Fruit fly (Drosophila melanogaster) whole organism, embryonic: ENCODE results near the gene Svil.

Source experiments
- B-H2 ChIP-seq: fragments of 200-800 bp; sonication (Bioruptor generic); optimal IDR thresholded peaks from 2 replicates; lab custom pipeline; 2018; ENCODE audit warnings: missing biosample characterization, mild to moderate bottlenecking, missing genetic modification characterization
- CG10147 ChIP-seq: fragments of 200-800 bp; sonication (Bioruptor generic); optimal IDR thresholded peaks from 2 replicates; lab custom pipeline; 2019; ENCODE audit warnings: missing biosample characterization, mild to moderate bottlenecking, missing genetic modification characterization, moderate library complexity
- CG10209 ChIP-seq: fragments of 200-800 bp; sonication (Bioruptor generic); optimal IDR thresholded peaks from 3 replicates; lab custom pipeline; 2017; ENCODE audit warnings: missing biosample characterization, mild to moderate bottlenecking, missing genetic modification characterization, missing genetic modification reagents
- CG1024 ChIP-seq: fragments of 200-800 bp; sonication (Bioruptor generic); IDR thresholded peaks from 2 replicates; pipeline ENCODE4 v1.3.6; 2022; ENCODE audit warnings: missing biosample characterization, missing genetic modification characterization
- CG11093 ChIP-seq: fragments of 200-800 bp; sonication (Bioruptor generic); IDR thresholded peaks from 3 replicates; pipeline ENCODE4 v1.3.6; 2022; ENCODE audit warnings: missing biosample characterization, missing genetic modification characterization
- CG15269 ChIP-seq: fragments of 200-800 bp; sonication (Bioruptor generic); optimal IDR thresholded peaks from 2 replicates; lab custom pipeline; 2018; ENCODE audit warnings: missing biosample characterization, mild to moderate bottlenecking, missing genetic modification characterization, moderate library complexity
- CG16863 ChIP-seq: fragments of 200-800 bp; sonication (Bioruptor generic); optimal IDR thresholded peaks from 3 replicates; lab custom pipeline; 2016; ENCODE audit warnings: missing biosample characterization, missing genetic modification characterization
- CG17612 ChIP-seq: fragments of 200-800 bp; sonication (Bioruptor generic); IDR thresholded peaks from 2 replicates; pipeline ENCODE4 v1.3.6; 2022; ENCODE audit warnings: missing biosample characterization, missing genetic modification characterization
- CG1792 ChIP-seq: fragments of 200-800 bp; sonication (Bioruptor generic); optimal IDR thresholded peaks from 2 replicates; lab custom pipeline; 2016; ENCODE audit warnings: missing biosample characterization, missing genetic modification characterization
- CG2116 ChIP-seq: fragments of 200-800 bp; sonication (Bioruptor generic); optimal IDR thresholded peaks from 3 replicates; lab custom pipeline; 2018; ENCODE audit warnings: missing biosample characterization, mild to moderate bottlenecking, missing genetic modification characterization
- CG2678 ChIP-seq: fragments of 200-800 bp; sonication (Bioruptor generic); optimal IDR thresholded peaks from 3 replicates; lab custom pipeline; 2019; ENCODE audit warnings: missing biosample characterization, mild to moderate bottlenecking, missing genetic modification characterization, moderate library complexity
- CG31441 ChIP-seq: fragments of 200-800 bp; sonication (Bioruptor generic); IDR thresholded peaks from 2 replicates; pipeline ENCODE4 v1.3.6; 2022; ENCODE audit warnings: missing biosample characterization, missing genetic modification characterization
- CG3163 ChIP-seq: fragments of 200-800 bp; sonication (Bioruptor generic); optimal IDR thresholded peaks from 3 replicates; lab custom pipeline; 2016; ENCODE audit warnings: missing biosample characterization, missing genetic modification characterization
- CG3281 ChIP-seq: fragments of 200-800 bp; sonication (Bioruptor generic); optimal IDR thresholded peaks from 3 replicates; lab custom pipeline; 2017; ENCODE audit warnings: missing biosample characterization, mild to moderate bottlenecking, missing genetic modification characterization
- CG3407 ChIP-seq: fragments of 200-800 bp; sonication (Bioruptor generic); optimal IDR thresholded peaks from 2 replicates; lab custom pipeline; 2018; ENCODE audit warnings: missing biosample characterization, mild to moderate bottlenecking, missing genetic modification characterization
- CG34224 ChIP-seq: fragments of 200-800 bp; sonication (Bioruptor generic); IDR thresholded peaks from 3 replicates; pipeline ENCODE4 v1.3.6; 2022; ENCODE audit warnings: missing biosample characterization, missing genetic modification characterization; ENCODE audit not compliant: partially characterized antibody
- CG3995 ChIP-seq: fragments of 200-800 bp; sonication (Bioruptor generic); optimal IDR thresholded peaks from 3 replicates; lab custom pipeline; 2016; ENCODE audit warnings: missing biosample characterization, missing genetic modification characterization
- CG4730 ChIP-seq: fragments of 200-800 bp; sonication (Bioruptor generic); IDR thresholded peaks from 2 replicates; pipeline ENCODE4 v1.3.6; 2022; ENCODE audit warnings: missing biosample characterization, missing genetic modification characterization
- CG4820 ChIP-seq: fragments of 200-800 bp; sonication (Bioruptor generic); optimal IDR thresholded peaks from 3 replicates; lab custom pipeline; 2016; ENCODE audit warnings: missing biosample characterization, missing genetic modification characterization
- CG5180 ChIP-seq: fragments of 200-800 bp; sonication (Bioruptor generic); optimal IDR thresholded peaks from 3 replicates; lab custom pipeline; 2017; ENCODE audit warnings: missing biosample characterization, missing genetic modification characterization, mild to moderate bottlenecking, moderate library complexity, missing genetic modification reagents
- CG5953 ChIP-seq: fragments of 200-800 bp; sonication (Bioruptor generic); IDR thresholded peaks from 2 replicates; pipeline ENCODE4 v1.3.6; 2022; ENCODE audit warnings: missing biosample characterization, missing genetic modification characterization
- CG6654 ChIP-seq: fragments of 200-800 bp; sonication (Bioruptor generic); optimal IDR thresholded peaks from 2 replicates; lab custom pipeline; 2017; ENCODE audit warnings: missing biosample characterization, mild to moderate bottlenecking, missing genetic modification characterization
- CG7963 ChIP-seq: fragments of 200-800 bp; sonication (Bioruptor generic); IDR thresholded peaks from 3 replicates; pipeline ENCODE4 v1.3.6; 2022; ENCODE audit warnings: missing biosample characterization, missing genetic modification characterization; ENCODE audit not compliant: partially characterized antibody
- CG8281 ChIP-seq: fragments of 200-800 bp; sonication (Bioruptor generic); optimal IDR thresholded peaks from 2 replicates; lab custom pipeline; 2018; ENCODE audit warnings: missing biosample characterization, mild to moderate bottlenecking, missing genetic modification characterization, moderate library complexity
- CG9727 ChIP-seq: fragments of 200-800 bp; sonication (Bioruptor generic); optimal IDR thresholded peaks from 3 replicates; lab custom pipeline; 2017; ENCODE audit warnings: missing biosample characterization, mild to moderate bottlenecking, missing genetic modification characterization
- CkIIα-i1 ChIP-seq: fragments of 200-800 bp; sonication (Bioruptor generic); IDR thresholded peaks from 2 replicates; pipeline ENCODE4 v1.3.6; 2022; ENCODE audit warnings: missing biosample characterization, missing genetic modification characterization
- Deaf1 ChIP-seq: fragments of 200-800 bp; optimal IDR thresholded peaks from 3 replicates; lab custom pipeline; 2019; ENCODE audit warnings: missing biosample characterization, mild to moderate bottlenecking, missing genetic modification characterization, moderate library complexity
- GATAe ChIP-seq: fragments of 200-800 bp; sonication (Bioruptor generic); conservative IDR thresholded peaks from 2 replicates; pipeline ENCODE4 v1.3.6; 2022; ENCODE audit warnings: missing biosample characterization, missing genetic modification characterization
- Hand ChIP-seq: fragments of 200-800 bp; sonication (Bioruptor generic); optimal IDR thresholded peaks from 2 replicates; lab custom pipeline; 2017; ENCODE audit warnings: mild to moderate bottlenecking, missing biosample characterization, missing genetic modification reagents, missing genetic modification characterization
- Hmr ChIP-seq: fragments of 200-800 bp; sonication (Bioruptor generic); optimal IDR thresholded peaks from 3 replicates; lab custom pipeline; 2017; ENCODE audit warnings: mild to moderate bottlenecking, missing biosample characterization, missing genetic modification reagents, missing genetic modification characterization
- Rfx ChIP-seq: fragments of 200-800 bp; sonication (Bioruptor generic); IDR thresholded peaks from 2 replicates; pipeline ENCODE4 v1.3.6; 2022; ENCODE audit warnings: missing biosample characterization, missing genetic modification characterization
- Rx ChIP-seq: fragments of 200-800 bp; sonication (Bioruptor generic); IDR thresholded peaks from 2 replicates; pipeline ENCODE4 v1.3.6; 2022; ENCODE audit warnings: missing biosample characterization, missing genetic modification characterization
- Scr ChIP-seq: fragments of 200-800 bp; sonication (Bioruptor generic); IDR thresholded peaks from 2 replicates; pipeline ENCODE4 v1.3.6; 2022; ENCODE audit warnings: missing biosample characterization, missing genetic modification characterization; ENCODE audit not compliant: partially characterized antibody
- Sin3A ChIP-seq: fragments of >200 bp; optimal IDR thresholded peaks from 2 replicates; lab custom pipeline; 2018
- Xrp1 ChIP-seq: fragments of 200-800 bp; sonication (Bioruptor generic); IDR thresholded peaks from 2 replicates; pipeline ENCODE4 v1.3.6; 2022; ENCODE audit warnings: missing biosample characterization, missing genetic modification characterization
- ac ChIP-seq: fragments of 200-800 bp; sonication (Bioruptor generic); optimal IDR thresholded peaks from 3 replicates; lab custom pipeline; 2017; ENCODE audit warnings: missing biosample characterization, mild to moderate bottlenecking, missing genetic modification characterization
- caup ChIP-seq: fragments of 200-800 bp; sonication (Bioruptor generic); optimal IDR thresholded peaks from 3 replicates; lab custom pipeline; 2017; ENCODE audit warnings: missing biosample characterization, mild to moderate bottlenecking, missing genetic modification characterization, moderate library complexity; ENCODE audit not compliant: severe bottlenecking
- chinmo ChIP-seq: fragments of 200-800 bp; sonication (Bioruptor generic); IDR thresholded peaks from 4 replicates; pipeline ENCODE4 v1.3.6; 2022; ENCODE audit warnings: missing biosample characterization, missing genetic modification characterization; ENCODE audit not compliant: partially characterized antibody
- chm ChIP-seq: fragments of 200-800 bp; sonication (Bioruptor generic); IDR thresholded peaks from 2 replicates; pipeline ENCODE4 v1.3.6; 2022; ENCODE audit warnings: missing biosample characterization, missing genetic modification characterization
- ci ChIP-seq: fragments of 200-800 bp; sonication (Bioruptor generic); IDR thresholded peaks from 3 replicates; pipeline ENCODE4 v1.3.6; 2022; ENCODE audit warnings: missing biosample characterization, missing genetic modification characterization
- gt ChIP-seq: fragments of 200-800 bp; sonication (Bioruptor generic); IDR thresholded peaks from 2 replicates; pipeline ENCODE4 v1.3.6; 2022; ENCODE audit warnings: missing biosample characterization, missing genetic modification characterization
- kah ChIP-seq: fragments of 200-800 bp; sonication (Bioruptor generic); optimal IDR thresholded peaks from 2 replicates; lab custom pipeline; 2018; ENCODE audit warnings: missing biosample characterization, mild to moderate bottlenecking, missing genetic modification characterization
- klu ChIP-seq: fragments of 200-800 bp; sonication (Bioruptor generic); IDR thresholded peaks from 2 replicates; pipeline ENCODE4 v1.3.6; 2022; ENCODE audit warnings: missing biosample characterization, missing genetic modification characterization
- knrl ChIP-seq: fragments of 200-800 bp; sonication (Bioruptor generic); IDR thresholded peaks from 3 replicates; pipeline ENCODE4 v1.3.6; 2022; ENCODE audit warnings: missing biosample characterization, missing genetic modification characterization; ENCODE audit not compliant: partially characterized antibody
- lab ChIP-seq: fragments of 200-800 bp; sonication (Bioruptor generic); optimal IDR thresholded peaks from 3 replicates; lab custom pipeline; 2017; ENCODE audit warnings: missing biosample characterization, missing genetic modification characterization, mild to moderate bottlenecking, moderate library complexity, missing genetic modification reagents
- lola ChIP-seq, 3 experiments: fragments of >200 bp in 2 of 3; fragments of 200-800 bp in 1 of 3; sonication (Bioruptor generic) in 1 of 3; optimal IDR thresholded peaks; 2 replicates each; lab custom pipeline; 2017 to 2019; ENCODE audit warnings: missing biosample characterization in 3 of 3, missing genetic modification characterization in 3 of 3, mild to moderate bottlenecking in 1 of 3, moderate library complexity in 1 of 3
- pho ChIP-seq: fragments of 200-800 bp; sonication (Bioruptor generic); optimal IDR thresholded peaks from 2 replicates; lab custom pipeline; 2016; ENCODE audit warnings: missing biosample characterization, missing genetic modification characterization
- ranshi ChIP-seq: fragments of 200-800 bp; sonication (Bioruptor generic); IDR thresholded peaks from 2 replicates; pipeline ENCODE4 v1.3.6; 2022; ENCODE audit warnings: missing biosample characterization, missing genetic modification characterization
- tap ChIP-seq: fragments of 200-800 bp; optimal IDR thresholded peaks from 3 replicates; lab custom pipeline; 2019; ENCODE audit warnings: missing biosample characterization, mild to moderate bottlenecking, missing genetic modification characterization, moderate library complexity
- twi ChIP-seq: fragments of 200-800 bp; optimal IDR thresholded peaks from 2 replicates; lab custom pipeline; 2019; ENCODE audit warnings: missing biosample characterization, mild to moderate bottlenecking, missing genetic modification characterization, moderate library complexity

The Svil gene

dm6 chr3L:2457557-2458240 lies 80.2 kb downstream of the Svil start (continued):
- no peak for TF ChIP-seq CG3995 (GFP tag; lab: Kevin White, UChicago)
- TF ChIP-seq lola (GFP tag; optimal IDR thresholded peaks at IDR 0.05; lab: Kevin White, UChicago), result no peak
- no peak for TF ChIP-seq Sin3A (lab: Kevin White, UChicago)
- TF ChIP-seq CG7963 (GFP tag; lab: Robert Waterston, UW), result no peak
- no peak for TF ChIP-seq gt (GFP tag; lab: Robert Waterston, UW)
- TF ChIP-seq CG10147, result no peak
- TF ChIP-seq CG2678 (tag; lab: Kevin White, UChicago), result no peak
- peak; percentile 42 for TF ChIP-seq lab (GFP tag; lab: Kevin White, UChicago)
- no peak for TF ChIP-seq CG2116 (GFP tag; lab: Kevin White, UChicago)
- no peak for TF ChIP-seq caup (GFP tag; lab: Kevin White, UChicago)
- TF ChIP-seq tap, result no peak
- peak; percentile 12 for TF ChIP-seq CG3163 (GFP tag; lab: Kevin White, UChicago)
- no peak for TF ChIP-seq CG4730 (GFP tag; lab: Robert Waterston, UW)
- TF ChIP-seq CG5953 (GFP tag; lab: Robert Waterston, UW), result no peak
- TF ChIP-seq klu, result no peak
- TF ChIP-seq knrl (GFP tag; lab: Robert Waterston, UW), result no peak
- TF ChIP-seq CG4820 (GFP tag; lab: Kevin White, UChicago), result no peak
- no peak for TF ChIP-seq ac (GFP tag; lab: Kevin White, UChicago)
- no peak for TF ChIP-seq CG6654 (GFP tag; lab: Kevin White, UChicago)
- TF ChIP-seq CG17612 (GFP tag; lab: Robert Waterston, UW), result no peak
- TF ChIP-seq Scr (GFP tag; lab: Robert Waterston, UW), result no peak
- TF ChIP-seq B-H2 (GFP tag; lab: Kevin White, UChicago), result peak; percentile 35
- TF ChIP-seq CG1792 (GFP tag; lab: Kevin White, UChicago), result peak; percentile 3
- TF ChIP-seq CG31441 (GFP tag; lab: Robert Waterston, UW), result no peak
- TF ChIP-seq CG16863 (GFP tag; lab: Kevin White, UChicago), result no peak
- TF ChIP-seq CG11093, result no peak
- no peak for TF ChIP-seq Hand (GFP tag; lab: Kevin White, UChicago)
- peak; percentile 55 for TF ChIP-seq Deaf1 (tag; lab: Kevin White, UChicago)
- no peak for TF ChIP-seq twi
- TF ChIP-seq CG1024, result no peak
- TF ChIP-seq kah (GFP tag; lab: Kevin White, UChicago), result no peak
- no peak for TF ChIP-seq Rx
- TF ChIP-seq Hmr (GFP tag; lab: Kevin White, UChicago), result no peak
- no peak for TF ChIP-seq CG8281 (tag; lab: Kevin White, UChicago)
- no peak for TF ChIP-seq Rfx (GFP tag; lab: Robert Waterston, UW)
- no peak for TF ChIP-seq CG5180 (GFP tag; lab: Kevin White, UChicago)
- TF ChIP-seq CG15269 (tag; lab: Kevin White, UChicago), result no peak
- TF ChIP-seq GATAe (GFP tag; lab: Robert Waterston, UW), result 0 out of 2 replicates have a peak, but pooled peaks have one; percentile 40
- TF ChIP-seq pho (GFP tag; lab: Kevin White, UChicago), result peak; percentile 9
- TF ChIP-seq ranshi (GFP tag; lab: Robert Waterston, UW), result no peak
- peak; percentile 64; the same call in 2 of the 4 replicates for TF ChIP-seq chinmo (GFP tag; lab: Robert Waterston, UW)
- no peak for TF ChIP-seq CkIIα-i1 (GFP tag; lab: Robert Waterston, UW)
- TF ChIP-seq Xrp1 (GFP tag; lab: Robert Waterston, UW), result no peak
- TF ChIP-seq CG34224 (GFP tag; lab: Robert Waterston, UW), result 0 out of 3 replicates have a peak, but pooled peaks have one; percentile 29
- TF ChIP-seq CG10209 (GFP tag; lab: Kevin White, UChicago), result no peak
- TF ChIP-seq CG3281 (GFP tag; lab: Kevin White, UChicago), result no peak
- TF ChIP-seq CG9727 (GFP tag; lab: Kevin White, UChicago), result no peak
- no peak for TF ChIP-seq chm
- no peak for TF ChIP-seq CG3407 (GFP tag; lab: Kevin White, UChicago)
- TF ChIP-seq ci (GFP tag; lab: Robert Waterston, UW), result no peak
